Fruit fly (Drosophila melanogaster) Kc167 (cell line): ENCODE data around the gene CG17075.

Experiments used
- Myc ChIP-seq: fragments of >200 bp; optimal IDR thresholded peaks from 2 replicates; lab custom pipeline; 2017; ENCODE audit warnings: missing external identifiers
- Sin3A ChIP-seq: fragments of >200 bp; optimal IDR thresholded peaks from 2 replicates; lab custom pipeline; 2018; ENCODE audit warnings: missing external identifiers
- h ChIP-seq: fragments of >200 bp; optimal IDR thresholded peaks from 3 replicates; lab custom pipeline; 2018; ENCODE audit warnings: missing external identifiers
- insv ChIP-seq: fragments of >200 bp; optimal IDR thresholded peaks from 3 replicates; lab custom pipeline; 2018; ENCODE audit warnings: missing external identifiers
- psq ChIP-seq: fragments of >200 bp; optimal IDR thresholded peaks from 2 replicates; lab custom pipeline; 2017; ENCODE audit warnings: missing external identifiers
- ttk ChIP-seq: sonication (Bioruptor generic); optimal IDR thresholded peaks from 2 replicates; lab custom pipeline; 2017; ENCODE audit warnings: missing external identifiers

Gene CG17075

DNA sequence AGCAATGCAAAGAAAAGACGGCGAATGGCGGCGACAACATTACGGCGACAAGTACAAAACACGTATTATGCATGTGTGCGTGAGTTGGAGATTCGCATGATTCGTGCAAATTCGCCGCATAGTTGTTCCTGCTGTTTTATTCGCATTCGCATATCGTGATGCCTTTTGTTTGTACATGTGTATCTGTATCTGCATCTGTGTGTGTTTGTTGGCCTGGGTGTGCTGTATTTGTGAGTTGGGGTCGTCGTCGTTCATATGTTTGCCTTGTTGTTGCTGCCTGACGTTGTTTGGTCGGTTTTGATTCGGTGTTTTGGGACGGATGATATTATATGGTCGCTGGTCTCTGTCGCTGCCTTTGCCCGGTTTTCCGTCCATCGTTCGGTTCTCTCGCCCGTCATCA lies 19.9 kb downstream of the CG17075 start:
- no peak for TF ChIP-seq Myc
- no peak for TF ChIP-seq Sin3A (lab: Kevin White, UChicago)
- TF ChIP-seq ttk = no peak
- no peak for TF ChIP-seq h (lab: Kevin White, UChicago)
- TF ChIP-seq psq (lab: Kevin White, UChicago) = no peak
- no peak for TF ChIP-seq insv (lab: Kevin White, UChicago)

- TF ChIP-seq psq (lab: Kevin White, UChicago) (peak; percentile 80), ttk (no peak)
Observed at dm6 chr2L:246656-247340, 20.5 kb downstream of the CG17075 start.

DNA sequence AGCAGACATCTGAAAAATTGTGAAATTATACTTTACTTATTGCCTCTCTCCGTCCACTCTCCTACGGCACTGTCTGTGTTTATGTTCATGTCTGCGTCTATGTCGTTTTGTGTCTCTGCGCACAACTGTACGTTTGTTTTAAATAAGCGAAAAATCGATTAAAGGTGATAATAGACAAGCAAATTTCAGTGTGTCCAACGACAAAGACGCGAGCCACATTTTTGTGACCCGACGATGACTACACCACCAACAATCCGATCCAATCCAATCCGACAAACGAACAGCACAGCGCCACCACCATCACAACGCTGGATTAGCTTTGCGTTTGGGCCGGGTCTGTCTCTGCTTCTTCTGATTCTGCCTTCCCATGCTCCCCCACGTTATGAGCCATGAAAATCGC lies 22.7 kb downstream of the CG17075 start:
- TF ChIP-seq insv (lab: Kevin White, UChicago) = no peak
- TF ChIP-seq psq (lab: Kevin White, UChicago) = no peak
- no peak for TF ChIP-seq Sin3A (lab: Kevin White, UChicago)
- TF ChIP-seq h (lab: Kevin White, UChicago) = no peak
- TF ChIP-seq Myc = no peak
- TF ChIP-seq ttk = no peak

dm6 chr2L:243819-244218 lies 23.5 kb downstream of the CG17075 start:
- no peak for TF ChIP-seq Myc
- TF ChIP-seq h (lab: Kevin White, UChicago) = no peak
- no peak for TF ChIP-seq insv (lab: Kevin White, UChicago)
- no peak for TF ChIP-seq ttk
- no peak for TF ChIP-seq psq (lab: Kevin White, UChicago)
- no peak for TF ChIP-seq Sin3A (lab: Kevin White, UChicago)

- no peak for TF ChIP-seq insv (lab: Kevin White, UChicago)
- no peak for TF ChIP-seq h (lab: Kevin White, UChicago)
- no peak for TF ChIP-seq Sin3A (lab: Kevin White, UChicago)
- TF ChIP-seq psq (lab: Kevin White, UChicago) = no peak
- TF ChIP-seq Myc = no peak
- TF ChIP-seq ttk = no peak
Observed at dm6 chr2L:243123-243522, 24.2 kb downstream of the CG17075 start.

DNA sequence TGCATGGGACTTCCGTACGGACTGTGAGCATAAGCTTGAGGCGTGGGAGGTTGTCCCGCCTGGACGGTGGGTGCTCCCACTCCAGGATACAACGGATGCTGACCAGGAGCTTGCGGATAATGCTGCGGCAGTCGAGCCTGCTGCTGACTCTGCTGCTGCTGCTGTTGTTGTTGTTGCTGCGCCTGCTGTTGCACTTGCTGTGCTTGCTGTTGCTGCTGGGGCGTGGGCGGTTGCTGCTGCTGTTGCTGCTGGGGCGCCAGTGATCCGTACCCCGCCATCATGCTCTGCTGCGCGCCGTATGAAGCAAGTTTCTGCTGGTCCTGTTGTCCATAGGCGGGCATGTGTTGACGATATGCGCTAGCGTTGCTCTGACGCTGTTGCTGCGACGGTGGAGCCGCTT lies 25.9 kb downstream of the CG17075 start:
- no peak for TF ChIP-seq Sin3A (lab: Kevin White, UChicago)
- TF ChIP-seq h (lab: Kevin White, UChicago) = no peak
- no peak for TF ChIP-seq psq (lab: Kevin White, UChicago)

DNA sequence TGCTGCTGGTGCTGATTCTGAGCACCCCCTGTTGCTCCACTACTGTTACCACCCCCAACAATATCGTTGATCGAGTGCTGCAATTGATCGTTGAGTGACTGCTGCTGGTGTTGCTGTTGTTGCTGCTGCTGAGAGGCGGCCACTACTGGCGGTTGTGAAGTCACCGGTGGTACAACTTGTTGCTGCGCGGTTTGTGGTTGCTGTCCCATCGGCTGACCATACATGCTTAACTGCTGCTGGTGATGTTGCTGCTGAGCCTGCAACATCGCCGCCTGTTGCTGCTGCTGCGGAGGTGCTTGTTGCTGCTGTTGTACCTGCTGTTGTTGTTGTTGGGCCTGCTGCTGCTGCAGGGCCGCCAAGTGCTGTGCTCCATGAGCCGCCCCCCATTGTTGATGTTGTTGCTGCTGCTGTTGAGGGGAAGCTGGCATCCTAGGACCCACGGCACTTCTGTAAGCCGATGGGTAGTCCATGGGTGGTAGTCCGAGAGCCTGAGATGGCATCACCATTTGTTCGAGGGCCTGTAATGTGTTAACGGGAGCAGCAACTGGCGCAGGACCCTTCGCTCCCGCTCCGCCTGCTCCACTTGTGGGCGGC lies 27.0 kb downstream of the CG17075 start:
- TF ChIP-seq Sin3A (lab: Kevin White, UChicago) (no peak), insv (lab: Kevin White, UChicago) (no peak), h (lab: Kevin White, UChicago) (no peak), ttk (no peak), psq (lab: Kevin White, UChicago) (no peak), Myc (no peak)

DNA sequence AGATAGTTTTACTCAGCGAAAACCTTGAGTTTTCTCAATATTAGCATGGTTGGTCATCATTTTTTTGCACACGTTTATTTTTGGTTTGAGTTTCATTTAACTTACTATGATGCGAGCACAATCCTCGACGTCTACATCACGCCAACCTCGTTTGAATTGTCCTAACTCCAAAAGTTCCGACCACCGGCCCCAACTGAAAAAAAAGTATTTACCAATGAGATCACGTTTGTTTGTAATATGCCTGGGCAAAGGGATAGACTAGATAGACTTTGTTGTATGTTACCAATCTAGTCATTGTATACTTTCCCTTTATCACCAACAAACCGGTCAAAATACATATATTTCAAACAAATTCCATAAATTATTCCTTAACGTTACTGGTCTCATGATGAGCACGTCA lies 35.1 kb downstream of the CG17075 start, which contains the start of gene CG13693:
Gene CG13693, plus strand, starts transcription at position 301 of the 400 bp plus-strand sequence.
- no peak for TF ChIP-seq h (lab: Kevin White, UChicago)
- TF ChIP-seq insv (lab: Kevin White, UChicago) = no peak
- TF ChIP-seq Sin3A (lab: Kevin White, UChicago) = no peak
- no peak for TF ChIP-seq ttk
- no peak for TF ChIP-seq psq (lab: Kevin White, UChicago)
- TF ChIP-seq Myc = no peak

- TF ChIP-seq insv (lab: Kevin White, UChicago) = no peak
- TF ChIP-seq Myc = no peak
- TF ChIP-seq Sin3A (lab: Kevin White, UChicago) = no peak
- no peak for TF ChIP-seq psq (lab: Kevin White, UChicago)
- TF ChIP-seq h (lab: Kevin White, UChicago) = no peak
- no peak for TF ChIP-seq ttk
Observed at dm6 chr2L:228246-228645, 39.1 kb downstream of the CG17075 start.

- TF ChIP-seq psq (lab: Kevin White, UChicago) (no peak), ttk (no peak), Sin3A (lab: Kevin White, UChicago) (no peak)
Observed at dm6 chr2L:225386-225682, 42.0 kb downstream of the CG17075 start.

DNA sequence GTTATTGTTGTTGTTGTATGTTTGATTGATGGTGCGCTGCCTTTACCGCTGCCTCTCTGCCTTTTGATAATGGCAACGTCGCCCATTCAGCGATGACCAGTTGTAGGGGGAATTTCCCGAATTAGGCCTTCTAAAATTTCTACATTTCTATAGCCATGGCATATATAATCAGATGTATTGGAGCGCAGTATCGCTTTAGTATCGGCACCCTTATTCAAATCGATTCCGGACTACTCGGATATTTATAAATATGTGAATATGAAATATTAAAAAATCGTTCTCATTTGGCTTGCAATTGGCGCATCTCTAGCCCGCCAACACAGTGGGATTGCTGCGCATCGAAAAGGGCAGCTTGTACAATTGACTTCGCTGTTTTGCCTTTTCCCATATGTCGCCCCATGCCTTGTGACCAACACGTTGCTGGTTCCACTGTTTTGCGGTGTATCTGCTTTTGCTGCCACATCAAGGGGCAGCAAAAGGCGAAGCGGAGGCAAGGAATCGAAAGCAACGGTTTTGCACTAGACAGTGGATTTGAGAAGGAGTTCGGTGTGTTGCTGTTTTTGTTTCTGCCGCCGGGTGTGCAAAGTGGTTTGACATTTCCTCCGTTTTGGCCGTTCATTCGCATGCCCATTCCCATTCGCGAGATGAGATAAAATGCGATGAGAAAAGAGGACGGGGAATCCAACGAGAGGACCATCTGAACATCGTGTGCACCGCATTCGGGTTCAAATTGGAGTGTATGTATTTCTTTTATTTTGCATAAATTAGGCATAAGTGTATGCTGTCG lies 42.5 kb downstream of the CG17075 start:
- TF ChIP-seq ttk = no peak
- no peak for TF ChIP-seq insv (lab: Kevin White, UChicago)
- TF ChIP-seq Sin3A (lab: Kevin White, UChicago) = no peak
- no peak for TF ChIP-seq h (lab: Kevin White, UChicago)
- no peak for TF ChIP-seq psq (lab: Kevin White, UChicago)
- TF ChIP-seq Myc = no peak

DNA sequence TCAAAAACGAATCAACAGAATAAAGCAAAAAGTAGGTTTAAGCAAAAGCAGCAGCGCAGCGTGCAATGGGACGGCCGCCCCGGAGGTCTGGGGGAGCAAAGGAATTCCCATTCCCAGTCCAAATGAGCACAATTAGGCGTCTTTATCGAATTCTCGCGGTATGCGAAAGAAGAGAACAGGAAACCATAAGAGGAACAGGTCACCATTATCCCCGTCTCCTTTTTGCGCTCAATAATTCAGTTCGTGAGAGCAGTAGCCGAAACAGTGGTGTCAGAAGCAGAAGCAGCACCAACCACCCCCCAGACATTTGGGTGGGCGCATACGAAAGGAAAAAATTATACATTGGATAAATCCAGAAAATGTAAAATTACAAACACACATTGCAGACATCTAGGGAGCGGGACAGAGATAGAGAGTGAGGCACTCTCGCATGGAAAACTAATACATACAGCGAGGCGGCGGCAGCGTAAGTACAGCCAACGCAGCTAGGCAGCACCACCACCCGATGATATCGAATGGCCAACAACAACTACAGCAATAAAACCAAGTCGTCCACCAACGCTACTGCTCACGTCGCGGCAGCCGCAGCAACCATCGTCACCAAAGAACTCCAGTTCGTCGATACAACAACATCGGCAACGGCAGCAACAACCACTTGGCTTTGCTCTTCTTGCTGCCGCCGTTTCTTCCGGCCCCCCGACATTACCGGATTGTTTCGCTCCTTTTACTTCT lies 43.3 kb downstream of the CG17075 start:
- TF ChIP-seq insv (lab: Kevin White, UChicago) (no peak), Sin3A (lab: Kevin White, UChicago) (no peak), ttk (no peak), Myc (no peak)
